Worm (Caenorhabditis elegans): ENCODE measurements around the gene unc-7.

DNA sequence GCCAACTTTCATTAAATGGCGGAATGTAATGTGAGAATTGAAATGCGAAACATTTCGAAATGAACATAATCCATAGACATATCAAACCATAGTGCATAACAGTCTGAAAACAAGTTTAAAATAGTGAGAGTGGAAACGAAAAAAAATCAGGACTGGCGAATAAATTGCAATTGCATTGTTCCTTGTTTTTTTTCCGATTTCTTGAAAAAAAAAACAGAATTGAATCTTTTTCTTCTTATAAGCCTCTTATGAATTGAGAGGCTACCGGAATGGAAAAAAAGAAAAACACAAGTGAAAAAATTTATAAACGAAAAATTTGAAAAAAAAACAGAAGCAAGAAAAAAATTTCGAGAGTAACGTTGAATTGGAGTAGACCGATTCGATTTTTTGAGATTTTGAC, 31.0 kb downstream of the unc-7 start, which contains the start of gene R07D5.2:
- no peak for TF ChIP-seq zag-1 (tag; optimal IDR thresholded peaks at IDR 0.05)
- no peak for TF ChIP-seq unc-62 (GFP tag; optimal IDR thresholded peaks at IDR 0.05)
- TF ChIP-seq unc-39 (tag; optimal IDR thresholded peaks at IDR 0.05), result no peak

Measured in whole organism, L3 larva.